Worm (Caenorhabditis elegans): Measurements from ENCODE around the gene spp-3.

- TF ChIP-seq pes-1 (GFP tag; IDR thresholded peaks at IDR 0.05) (no peak), ama-1 (optimal IDR thresholded peaks at IDR 0.05) (no peak), B0310.2 (tag; optimal IDR thresholded peaks at IDR 0.05) (no peak), hnd-1 (tag; optimal IDR thresholded peaks at IDR 0.05) (no peak), ceh-13 (GFP tag; optimal IDR thresholded peaks at IDR 0.05) (no peak), F13C5.2 (tag; optimal IDR thresholded peaks at IDR 0.05) (no peak), scrt-1 (GFP tag; IDR thresholded peaks at IDR 0.05) (no peak), hmbx-1 (tag; optimal IDR thresholded peaks at IDR 0.05) (no peak), flt-1 (GFP tag; IDR thresholded peaks at IDR 0.05) (no peak), ets-7 (tag; optimal IDR thresholded peaks at IDR 0.05) (no peak), tra-4 (tag; optimal IDR thresholded peaks at IDR 0.05) (no peak), sea-1 (GFP tag; conservative IDR thresholded peaks at IDR 0.05) (no peak)
These were observed 45.8 kb downstream of the spp-3 start, which contains the start of gene grd-7 for ce11 chrX:7269379-7269778.

Measured in whole organism, early embryonic.